Worm (Caenorhabditis elegans): ENCODE measurements around the gene gpd-1.

- TF ChIP-seq snpc-1.3 (tag; optimal IDR thresholded peaks at IDR 0.05; ENCODE audit: insufficient read depth) = no peak
- no peak for TF ChIP-seq unc-62 (GFP tag; optimal IDR thresholded peaks at IDR 0.05)
- no peak for TF ChIP-seq Y67H2A.10 (GFP tag; conservative IDR thresholded peaks at IDR 0.05)
- TF ChIP-seq F49E8.2 (tag; optimal IDR thresholded peaks at IDR 0.05; ENCODE audit: insufficient read depth) = no peak
Observed at ce11 chrII:10435836-10436235, 41.9 kb downstream of the gpd-1 start, which contains the start of gene cut-4.
